Fruit fly (Drosophila melanogaster) whole organism, embryonic: ENCODE results near the gene lobo.

Experiments used
- Abd-B ChIP-seq: fragments of 200-800 bp; sonication (Bioruptor generic); optimal IDR thresholded peaks from 2 replicates; lab custom pipeline; 2018; ENCODE audit warnings: missing biosample characterization, mild to moderate bottlenecking, missing genetic modification characterization, moderate library complexity
- Atf-2 ChIP-seq: fragments of 200-800 bp; sonication (Bioruptor generic); optimal IDR thresholded peaks from 2 replicates; lab custom pipeline; 2016; ENCODE audit warnings: missing biosample characterization, missing genetic modification characterization
- CG10147 ChIP-seq: fragments of 200-800 bp; sonication (Bioruptor generic); optimal IDR thresholded peaks from 2 replicates; lab custom pipeline; 2019; ENCODE audit warnings: missing biosample characterization, mild to moderate bottlenecking, missing genetic modification characterization, moderate library complexity
- CG10267 ChIP-seq: fragments of 200-800 bp; sonication (Bioruptor generic); optimal IDR thresholded peaks from 2 replicates; lab custom pipeline; 2018; ENCODE audit warnings: missing biosample characterization, mild to moderate bottlenecking, missing genetic modification characterization, moderate library complexity
- CG11504 ChIP-seq: fragments of 200-800 bp; sonication (Bioruptor generic); optimal IDR thresholded peaks from 3 replicates; lab custom pipeline; 2019; ENCODE audit warnings: missing biosample characterization, mild to moderate bottlenecking, missing genetic modification characterization, moderate library complexity
- CG13775 ChIP-seq: fragments of 200-800 bp; sonication (Bioruptor generic); optimal IDR thresholded peaks from 3 replicates; lab custom pipeline; 2017; ENCODE audit warnings: missing biosample characterization, mild to moderate bottlenecking, missing genetic modification characterization
- CG14050 ChIP-seq: fragments of 200-800 bp; sonication (Bioruptor generic); IDR thresholded peaks from 3 replicates; pipeline ENCODE4 v1.3.6; 2022; ENCODE audit warnings: missing biosample characterization, missing genetic modification characterization
- CG14710 ChIP-seq: fragments of 200-800 bp; sonication (Bioruptor generic); optimal IDR thresholded peaks from 3 replicates; lab custom pipeline; 2019; ENCODE audit warnings: missing biosample characterization, mild to moderate bottlenecking, missing genetic modification characterization, moderate library complexity
- CG16815 ChIP-seq: fragments of 200-800 bp; sonication (Bioruptor generic); optimal IDR thresholded peaks from 3 replicates; lab custom pipeline; 2017; ENCODE audit warnings: missing biosample characterization, mild to moderate bottlenecking, missing genetic modification characterization
- CG17186 ChIP-seq: fragments of 200-800 bp; sonication (Bioruptor generic); optimal IDR thresholded peaks from 3 replicates; lab custom pipeline; 2017; ENCODE audit warnings: missing biosample characterization, missing genetic modification reagents, missing genetic modification characterization
- CG17359 ChIP-seq: fragments of 200-800 bp; sonication (Bioruptor generic); optimal IDR thresholded peaks from 3 replicates; lab custom pipeline; 2018; ENCODE audit warnings: missing biosample characterization, mild to moderate bottlenecking, missing genetic modification characterization, moderate library complexity
- CG17361 ChIP-seq: fragments of 200-800 bp; sonication (Bioruptor generic); IDR thresholded peaks from 3 replicates; pipeline ENCODE4 v1.3.6; 2022; ENCODE audit warnings: missing biosample characterization, missing genetic modification characterization
- CG18599 ChIP-seq: fragments of 200-800 bp; sonication (Bioruptor generic); optimal IDR thresholded peaks from 3 replicates; lab custom pipeline; 2017; ENCODE audit warnings: missing biosample characterization, missing genetic modification characterization, mild to moderate bottlenecking, moderate library complexity, missing genetic modification reagents
- CG2202 ChIP-seq: fragments of 200-800 bp; sonication (Bioruptor generic); optimal IDR thresholded peaks from 2 replicates; lab custom pipeline; 2018; ENCODE audit warnings: missing biosample characterization, mild to moderate bottlenecking, missing genetic modification characterization
- CG2678 ChIP-seq: fragments of 200-800 bp; sonication (Bioruptor generic); optimal IDR thresholded peaks from 3 replicates; lab custom pipeline; 2019; ENCODE audit warnings: missing biosample characterization, mild to moderate bottlenecking, missing genetic modification characterization, moderate library complexity
- CG30403 ChIP-seq: fragments of 200-800 bp; sonication (Bioruptor generic); optimal IDR thresholded peaks from 3 replicates; lab custom pipeline; 2016; ENCODE audit warnings: missing biosample characterization, missing genetic modification characterization
- CG3281 ChIP-seq: fragments of 200-800 bp; sonication (Bioruptor generic); optimal IDR thresholded peaks from 3 replicates; lab custom pipeline; 2017; ENCODE audit warnings: missing biosample characterization, mild to moderate bottlenecking, missing genetic modification characterization
- CG3838 ChIP-seq: fragments of 200-800 bp; sonication (Bioruptor generic); optimal IDR thresholded peaks from 3 replicates; lab custom pipeline; 2016; ENCODE audit warnings: missing biosample characterization, missing genetic modification characterization
- CG4404 ChIP-seq: fragments of 200-800 bp; sonication (Bioruptor generic); IDR thresholded peaks from 2 replicates; pipeline ENCODE4 v1.3.6; 2022; ENCODE audit warnings: missing biosample characterization, missing genetic modification characterization
- CG4424 ChIP-seq: fragments of 200-800 bp; sonication (Bioruptor generic); optimal IDR thresholded peaks from 3 replicates; lab custom pipeline; 2016; ENCODE audit warnings: missing biosample characterization, missing genetic modification characterization
- CG4820 ChIP-seq: fragments of 200-800 bp; sonication (Bioruptor generic); optimal IDR thresholded peaks from 3 replicates; lab custom pipeline; 2016; ENCODE audit warnings: missing biosample characterization, missing genetic modification characterization
- CG5245 ChIP-seq: fragments of 200-800 bp; sonication (Bioruptor generic); optimal IDR thresholded peaks from 3 replicates; lab custom pipeline; 2016; ENCODE audit warnings: missing biosample characterization, missing genetic modification characterization
- CG6254 ChIP-seq: fragments of 200-800 bp; sonication (Bioruptor generic); optimal IDR thresholded peaks from 3 replicates; lab custom pipeline; 2017; ENCODE audit warnings: mild to moderate bottlenecking, missing biosample characterization, missing genetic modification reagents, missing genetic modification characterization
- CG8089 ChIP-seq: fragments of 200-800 bp; sonication (Bioruptor generic); optimal IDR thresholded peaks from 3 replicates; lab custom pipeline; 2016; ENCODE audit warnings: missing biosample characterization, missing genetic modification characterization
- CG9727 ChIP-seq: fragments of 200-800 bp; sonication (Bioruptor generic); optimal IDR thresholded peaks from 3 replicates; lab custom pipeline; 2017; ENCODE audit warnings: missing biosample characterization, mild to moderate bottlenecking, missing genetic modification characterization
- CoRest ChIP-seq: fragments of 200-800 bp; sonication (Bioruptor generic); optimal IDR thresholded peaks from 3 replicates; lab custom pipeline; 2018; ENCODE audit warnings: missing biosample characterization, mild to moderate bottlenecking, missing genetic modification characterization, moderate library complexity
- MBD-R2 ChIP-seq: fragments of 200-800 bp; sonication (Bioruptor generic); IDR thresholded peaks from 2 replicates; pipeline ENCODE4 v1.3.6; 2022; ENCODE audit warnings: missing biosample characterization, missing genetic modification characterization
- Med ChIP-seq: fragments of 200-800 bp; sonication (Bioruptor generic); peaks from one replicate; lab custom pipeline; 2016; ENCODE audit warnings: missing biosample characterization, missing genetic modification characterization, mild to moderate bottlenecking, inconsistent platforms, moderate library complexity
- NC2α ChIP-seq: fragments of 200-800 bp; sonication (Bioruptor generic); optimal IDR thresholded peaks from 2 replicates; lab custom pipeline; 2016; ENCODE audit warnings: missing biosample characterization, missing genetic modification characterization
- Nf-YA ChIP-seq: fragments of 200-800 bp; sonication (Bioruptor generic); IDR thresholded peaks from 2 replicates; pipeline ENCODE4 v1.3.6; 2022; ENCODE audit warnings: missing biosample characterization, missing genetic modification characterization
- Ssrp ChIP-seq: fragments of 200-800 bp; sonication (Bioruptor generic); optimal IDR thresholded peaks from 2 replicates; lab custom pipeline; 2018; ENCODE audit warnings: missing biosample characterization, mild to moderate bottlenecking, missing genetic modification characterization, moderate library complexity
- Xbp1 ChIP-seq: fragments of 200-800 bp; sonication (Bioruptor generic); optimal IDR thresholded peaks from 3 replicates; lab custom pipeline; 2016; ENCODE audit warnings: missing biosample characterization, mild to moderate bottlenecking, missing genetic modification characterization
- Xrp1 ChIP-seq: fragments of 200-800 bp; sonication (Bioruptor generic); IDR thresholded peaks from 2 replicates; pipeline ENCODE4 v1.3.6; 2022; ENCODE audit warnings: missing biosample characterization, missing genetic modification characterization
- chif ChIP-seq, 2 experiments: fragments of 200-800 bp; sonication (Bioruptor generic); optimal IDR thresholded peaks; 3 replicates each; lab custom pipeline; 2016; ENCODE audit warnings: missing biosample characterization in 2 of 2, missing genetic modification characterization in 2 of 2
- dmrt99B ChIP-seq: fragments of 200-800 bp; sonication (Bioruptor generic); optimal IDR thresholded peaks from 2 replicates; lab custom pipeline; 2018; ENCODE audit warnings: missing biosample characterization, mild to moderate bottlenecking, missing genetic modification characterization, moderate library complexity
- dpn ChIP-seq, 2 experiments: fragments of 200-800 bp; sonication (Bioruptor generic); optimal IDR thresholded peaks; 3 replicates each; lab custom pipeline; 2016; ENCODE audit warnings: missing biosample characterization in 2 of 2, missing genetic modification characterization in 2 of 2
- gem ChIP-seq: fragments of 200-800 bp; sonication (Bioruptor generic); optimal IDR thresholded peaks from 2 replicates; lab custom pipeline; 2019; ENCODE audit warnings: missing biosample characterization, mild to moderate bottlenecking, missing genetic modification characterization, moderate library complexity
- grau ChIP-seq: fragments of 200-800 bp; optimal IDR thresholded peaks from 3 replicates; lab custom pipeline; 2019; ENCODE audit warnings: missing biosample characterization, mild to moderate bottlenecking, missing genetic modification characterization, moderate library complexity
- lola ChIP-seq, 3 experiments: fragments of >200 bp in 2 of 3; fragments of 200-800 bp in 1 of 3; sonication (Bioruptor generic) in 1 of 3; optimal IDR thresholded peaks; 2 replicates each; lab custom pipeline; 2017 to 2019; ENCODE audit warnings: missing biosample characterization in 3 of 3, missing genetic modification characterization in 3 of 3, mild to moderate bottlenecking in 1 of 3, moderate library complexity in 1 of 3
- pan ChIP-seq, 4 experiments: fragments of >200 bp in 3 of 4; fragments of 200-800 bp in 1 of 4; sonication (Bioruptor generic) in 1 of 4; optimal IDR thresholded peaks in 3 of 4; IDR thresholded peaks in 1 of 4; 2 replicates each; pipeline versions ENCODE4 v1.3.6 to Lab custom; 2017 to 2022; ENCODE audit warnings: missing biosample characterization in 2 of 4, missing genetic modification characterization in 2 of 4, mixed read lengths in 1 of 4
- phol ChIP-seq: fragments of 200-800 bp; sonication (Bioruptor generic); optimal IDR thresholded peaks from 3 replicates; lab custom pipeline; 2018; ENCODE audit warnings: missing biosample characterization, mild to moderate bottlenecking, missing genetic modification characterization, moderate library complexity
- pnt ChIP-seq: fragments of 200-800 bp; sonication (Bioruptor generic); optimal IDR thresholded peaks from 3 replicates; lab custom pipeline; 2016; ENCODE audit warnings: missing biosample characterization, missing genetic modification characterization
- row ChIP-seq: fragments of 200-800 bp; sonication (Bioruptor generic); IDR thresholded peaks from 3 replicates; pipeline ENCODE4 v1.3.6; 2022; ENCODE audit warnings: missing biosample characterization, missing genetic modification characterization
- trem ChIP-seq: fragments of 200-800 bp; optimal IDR thresholded peaks from 3 replicates; lab custom pipeline; 2019; ENCODE audit warnings: missing biosample characterization, mild to moderate bottlenecking, missing genetic modification characterization, moderate library complexity
- unpg ChIP-seq: fragments of 200-800 bp; sonication (Bioruptor generic); optimal IDR thresholded peaks from 3 replicates; lab custom pipeline; 2018; ENCODE audit warnings: missing biosample characterization, mild to moderate bottlenecking, missing genetic modification characterization, moderate library complexity
- zfh1 ChIP-seq: fragments of 200-800 bp; sonication (Bioruptor generic); IDR thresholded peaks from 3 replicates; pipeline ENCODE4 v1.3.6; 2022; ENCODE audit warnings: missing biosample characterization, missing genetic modification characterization
- zfh2 ChIP-seq: fragments of 200-800 bp; sonication (Bioruptor generic); optimal IDR thresholded peaks from 2 replicates; lab custom pipeline; 2016; ENCODE audit warnings: missing biosample characterization, missing genetic modification characterization

lobo gene

dm6 chr3R:25176517-25176916 lies 17.1 kb downstream of the lobo start (continued):
- peak; percentile 23 for TF ChIP-seq dmrt99B (tag; lab: Kevin White, UChicago)
- TF ChIP-seq CG2678 (tag; lab: Kevin White, UChicago) = peak; percentile 24
- peak; percentile 18 for TF ChIP-seq phol (tag; lab: Kevin White, UChicago)
- no peak for TF ChIP-seq CG17186 (GFP tag; lab: Kevin White, UChicago)

dm6 chr3R:25174244-25174643 lies 19.3 kb downstream of the lobo start:
- TF ChIP-seq CG8089 (no peak), row (GFP tag; lab: Robert Waterston, UW) (peak; percentile 53), Atf-2 (GFP tag; lab: Kevin White, UChicago) (peak; percentile 3), MBD-R2 (GFP tag; lab: Robert Waterston, UW) (no peak), phol (tag; lab: Kevin White, UChicago) (peak; percentile 58), CG4404 (GFP tag; lab: Robert Waterston, UW) (peak; percentile 55), NC2α (no peak), unpg (GFP tag; lab: Kevin White, UChicago) (peak; percentile 5), Med (peak; percentile 25), CG18599 (GFP tag; lab: Kevin White, UChicago) (peak; percentile 40), chif (GFP tag; optimal IDR thresholded peaks at IDR 0.05; lab: Kevin White, UChicago) (peak in 1 of 2 experiments; percentile 42), CG10147 (GFP tag; lab: Kevin White, UChicago) (no peak), CG6254 (GFP tag; lab: Kevin White, UChicago) (no peak), dpn (GFP tag; optimal IDR thresholded peaks at IDR 0.05; lab: Kevin White, UChicago) (no peak), CG3281 (GFP tag; lab: Kevin White, UChicago) (no peak), zfh1 (GFP tag; lab: Robert Waterston, UW) (peak; percentile 21; the same call in 1 of the 3 replicates), Nf-YA (GFP tag; lab: Robert Waterston, UW) (no peak), Xbp1 (GFP tag; lab: Kevin White, UChicago) (peak; percentile 8), Abd-B (GFP tag; lab: Kevin White, UChicago) (peak; percentile 7), trem (tag; lab: Kevin White, UChicago) (peak; percentile 33), pnt (peak; percentile 9), CG30403 (GFP tag; lab: Kevin White, UChicago) (peak; percentile 14), CG11504 (tag; lab: Kevin White, UChicago) (peak; percentile 53), CG14050 (GFP tag; lab: Robert Waterston, UW) (no peak), CG17361 (GFP tag; lab: Robert Waterston, UW) (peak; percentile 61), CG5245 (peak; percentile 15), Ssrp (tag; lab: Kevin White, UChicago) (peak; percentile 2), gem (tag; lab: Kevin White, UChicago) (peak; percentile 57), CG4820 (peak; percentile 44), CG3838 (GFP tag; lab: Kevin White, UChicago) (no peak), CG9727 (peak; percentile 67), pan (optimal IDR thresholded peaks at IDR 0.05; lab: Kevin White, UChicago) (peak in 1 of 2 experiments; percentile 77), pan (GFP tag; optimal IDR thresholded peaks at IDR 0.05 in 1 of 2, IDR thresholded peaks at IDR 0.05 in 1 of 2) (peak in 1 of 2 experiments; percentile 66), CG17359 (tag; lab: Kevin White, UChicago) (peak; percentile 8), zfh2 (GFP tag; lab: Kevin White, UChicago) (no peak), CoRest (peak; percentile 24), CG2202 (tag; lab: Kevin White, UChicago) (no peak), grau (peak; percentile 36), CG10267 (tag; lab: Kevin White, UChicago) (peak; percentile 48), CG14710 (tag; lab: Kevin White, UChicago) (peak; percentile 55), CG4424 (GFP tag; lab: Kevin White, UChicago) (peak; percentile 48), Xrp1 (GFP tag; lab: Robert Waterston, UW) (peak; percentile 60; the same call in 1 of the 2 replicates), CG13775 (GFP tag; lab: Kevin White, UChicago) (peak; percentile 5), lola (GFP tag; optimal IDR thresholded peaks at IDR 0.05; lab: Kevin White, UChicago) (peak in 1 of 3 experiments; percentile 55), CG16815 (GFP tag; lab: Kevin White, UChicago) (peak; percentile 20)
